In the genomic region with DNA sequence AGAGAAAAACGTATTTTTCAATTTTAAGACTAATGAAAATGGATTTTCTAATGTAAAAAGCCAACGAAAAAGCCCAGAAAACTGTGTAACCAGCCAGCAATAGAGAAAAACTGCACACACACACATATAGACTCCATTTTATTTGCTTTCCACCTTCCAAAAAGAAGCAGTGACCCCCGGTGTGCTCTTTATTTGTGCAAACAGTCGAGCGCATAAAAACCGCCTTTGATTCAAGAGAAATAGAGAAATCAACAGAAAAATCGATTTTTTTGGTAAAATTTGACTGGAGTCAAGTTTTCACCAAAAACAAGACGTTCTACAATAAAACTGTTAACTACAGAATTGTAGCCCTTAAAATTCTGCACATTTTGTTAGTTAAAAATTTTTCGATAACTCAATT, we compare ENCODE assay signal across 2 worm cellular contexts.
A peak's percentile ranks its signal among the peaks of the same experiment; 100 is the strongest.
TF ChIP-seq lines count a peak whose summit lies in the region.

No protein-coding gene starts in this region.

TF ChIP-seq in whole organism, L3 larva, 47 proteins besides CTCF, POLR2A, EP300 and RAD21:
- no peak for TF ChIP-seq elt-3 (tag; optimal IDR thresholded peaks at IDR 0.05; lab: Kevin White, UChicago)
- no peak for TF ChIP-seq jun-1 (tag; optimal IDR thresholded peaks at IDR 0.05; lab: Kevin White, UChicago)
- peak; percentile 78 for TF ChIP-seq pha-4 (tag; optimal IDR thresholded peaks at IDR 0.05; lab: Kevin White, UChicago)

TF ChIP-seq in whole organism, L4 larva, 104 proteins besides CTCF, POLR2A, EP300 and RAD21:
- TF ChIP-seq aly-2 (tag; optimal IDR thresholded peaks at IDR 0.05; lab: Kevin White, UChicago): no peak
- TF ChIP-seq pha-4 (GFP tag; IDR thresholded peaks at IDR 0.05; lab: Robert Waterston, UW): no peak
- TF ChIP-seq pha-4 (tag; optimal IDR thresholded peaks at IDR 0.05; lab: Kevin White, UChicago): peak; percentile 72
- no peak for TF ChIP-seq skn-1 (tag; optimal IDR thresholded peaks at IDR 0.05; lab: Kevin White, UChicago)
- TF ChIP-seq mdt-29 (GFP tag; IDR thresholded peaks at IDR 0.05; lab: Robert Waterston, UW): no peak
- TF ChIP-seq spr-3 (GFP tag; optimal IDR thresholded peaks at IDR 0.05; lab: Kevin White, UChicago): no peak
- TF ChIP-seq nhr-76 (tag; optimal IDR thresholded peaks at IDR 0.05; lab: Kevin White, UChicago): no peak
- no peak for TF ChIP-seq rbr-2 (tag; optimal IDR thresholded peaks at IDR 0.05; lab: Kevin White, UChicago)
- TF ChIP-seq zip-2 (tag; optimal IDR thresholded peaks at IDR 0.05; lab: Kevin White, UChicago): no peak
TF ChIP-seq in whole organism, L4 larva: peak in this region for 1.
